Worm (Caenorhabditis elegans) whole organism, dauer: ENCODE results near the gene nhr-71.

Experiments
- unc-62 ChIP-seq: sonication (generic microtip); optimal IDR thresholded peaks from 2 replicates; lab custom pipeline; 2017; ENCODE audit warnings: missing biosample characterization, missing genetic modification reagents, missing genetic modification characterization

Gene nhr-71

ce11 chrX:13728991-13729390 lies 18.1 kb upstream of the nhr-71 start:
- no peak for TF ChIP-seq unc-62 (GFP tag; lab: Kevin White, UChicago)

ce11 chrX:13729724-13730123 lies 17.4 kb upstream of the nhr-71 start:
- no peak for TF ChIP-seq unc-62 (GFP tag; lab: Kevin White, UChicago)

ce11 chrX:13730209-13730975 lies 16.7 kb upstream of the nhr-71 start:
- no peak for TF ChIP-seq unc-62 (GFP tag; lab: Kevin White, UChicago)

ce11 chrX:13736679-13737078 lies 10.4 kb upstream of the nhr-71 start:
- TF ChIP-seq unc-62 (GFP tag; lab: Kevin White, UChicago), result no peak

- no peak for TF ChIP-seq unc-62 (GFP tag; lab: Kevin White, UChicago)
These were observed 7.8 kb upstream of the nhr-71 start for ce11 chrX:13739125-13739820.

- no peak for TF ChIP-seq unc-62 (GFP tag; lab: Kevin White, UChicago)
These were observed 3.7 kb upstream of the nhr-71 start for ce11 chrX:13743371-13743770.

- TF ChIP-seq unc-62 (GFP tag; lab: Kevin White, UChicago), result no peak
These were observed 2.5 kb upstream of the nhr-71 start for ce11 chrX:13744543-13745113.

- no peak for TF ChIP-seq unc-62 (GFP tag; lab: Kevin White, UChicago)
These were observed 1.6 kb upstream of the nhr-71 start for ce11 chrX:13745558-13745957.

- TF ChIP-seq unc-62 (GFP tag; lab: Kevin White, UChicago), result no peak
These were observed 884 bp upstream of the nhr-71 start for ce11 chrX:13746231-13746630.

- TF ChIP-seq unc-62 (GFP tag; lab: Kevin White, UChicago), result no peak
These were observed 882 bp downstream of the nhr-71 start for ce11 chrX:13747997-13748396.

ce11 chrX:13752822-13753581 lies 5.9 kb downstream of the nhr-71 start:
- TF ChIP-seq unc-62 (GFP tag; lab: Kevin White, UChicago), result no peak

- no peak for TF ChIP-seq unc-62 (GFP tag; lab: Kevin White, UChicago)
These were observed 7.4 kb downstream of the nhr-71 start for ce11 chrX:13754498-13754897.

- no peak for TF ChIP-seq unc-62 (GFP tag; lab: Kevin White, UChicago)
These were observed 8.4 kb downstream of the nhr-71 start, which contains the start of gene aakb-1 for ce11 chrX:13755469-13755868. TSS of gene aakb-1 (plus strand) at chrX:13755769.

- TF ChIP-seq unc-62 (GFP tag; lab: Kevin White, UChicago), result no peak
These were observed 12.7 kb downstream of the nhr-71 start, which contains the start of gene cest-13 for ce11 chrX:13759676-13760447. TSS of gene cest-13 (plus strand) at chrX:13760237.

ce11 chrX:13767282-13767681 lies 20.2 kb downstream of the nhr-71 start:
- no peak for TF ChIP-seq unc-62 (GFP tag; lab: Kevin White, UChicago)
